Fruit fly (Drosophila melanogaster): ENCODE results near the gene CG11498.

DNA sequence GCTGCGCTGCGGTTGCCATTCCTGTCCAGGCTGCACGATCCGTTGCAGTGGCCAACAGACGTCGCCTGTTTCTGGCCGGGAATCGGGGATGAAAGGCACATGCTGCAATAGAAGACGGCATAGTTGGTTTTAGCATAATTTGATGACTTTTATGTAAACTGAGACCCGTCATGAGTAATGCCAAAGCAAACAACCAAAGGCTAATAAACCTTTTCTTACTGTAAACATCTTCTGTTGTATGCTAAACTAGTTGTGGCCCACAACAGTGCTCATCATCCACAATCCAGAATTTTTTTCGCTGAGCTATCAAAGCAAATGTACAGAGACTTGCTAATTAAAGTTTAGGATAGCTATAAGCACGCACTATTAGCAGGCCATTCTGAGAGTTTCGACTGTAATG is 38.5 kb upstream of the CG11498 start:
- TF ChIP-seq dsf (GFP tag; optimal IDR thresholded peaks at IDR 0.05; ENCODE audit: borderline replicate concordance) (no peak), woc (GFP tag; optimal IDR thresholded peaks at IDR 0.05) (no peak), psq (GFP tag; optimal IDR thresholded peaks at IDR 0.05) (no peak), foxo (GFP tag; optimal IDR thresholded peaks at IDR 0.05) (no peak), ey (GFP tag; optimal IDR thresholded peaks at IDR 0.05) (no peak), Myc (optimal IDR thresholded peaks at IDR 0.05) (no peak), dmrt93B (GFP tag; optimal IDR thresholded peaks at IDR 0.05) (no peak), sv (GFP tag; optimal IDR thresholded peaks at IDR 0.05) (no peak), sage (GFP tag; optimal IDR thresholded peaks at IDR 0.05) (no peak), Vsx2 (GFP tag; optimal IDR thresholded peaks at IDR 0.05; ENCODE audit: partially characterized antibody) (no peak), Dfd (GFP tag; optimal IDR thresholded peaks at IDR 0.05) (no peak), usp (GFP tag; optimal IDR thresholded peaks at IDR 0.05) (no peak), Mio (GFP tag; optimal IDR thresholded peaks at IDR 0.05) (no peak), fru (GFP tag; optimal IDR thresholded peaks at IDR 0.05) (no peak)
